Fruit fly (Drosophila melanogaster) whole organism: ENCODE data around the gene ATPsynepsilonL.

Experiments used
- CG8478 ChIP-seq: fragments of >200 bp; optimal IDR thresholded peaks from 2 replicates; lab custom pipeline; 2018; ENCODE audit warnings: inconsistent platforms
- EcR ChIP-seq, 2 experiments: fragments of >200 bp; optimal IDR thresholded peaks; 2 replicates each; lab custom pipeline; 2017; ENCODE audit warnings: missing biosample characterization in 2 of 2, missing genetic modification characterization in 2 of 2, missing genetic modification reagents in 2 of 2
- pan ChIP-seq: fragments of >200 bp; optimal IDR thresholded peaks from 2 replicates; lab custom pipeline; 2017
- psq ChIP-seq: fragments of >200 bp; optimal IDR thresholded peaks from 2 replicates; lab custom pipeline; 2017
- usp ChIP-seq: fragments of >200 bp; optimal IDR thresholded peaks from 2 replicates; lab custom pipeline; 2017; ENCODE audit warnings: missing biosample characterization, missing genetic modification characterization, mixed read lengths

- TF ChIP-seq usp: no peak
- TF ChIP-seq CG8478: no peak
- no peak for TF ChIP-seq EcR (GFP tag; optimal IDR thresholded peaks at IDR 0.05; lab: Kevin White, UChicago)
- no peak for TF ChIP-seq psq (lab: Kevin White, UChicago)
- no peak for TF ChIP-seq pan (lab: Kevin White, UChicago)
Observed at dm6 chr3R:10076665-10077064, 44.9 kb upstream of the ATPsynepsilonL start.
